Worm (Caenorhabditis elegans) whole organism, midembryonic: Measurements from ENCODE around the gene ZK1127.5.

ENCODE experiments used
- T22C8.4 ChIP-seq: fragments of 200-800 bp; sonication (Bioruptor generic); IDR thresholded peaks from 2 replicates; pipeline ENCODE4 v1.3.6; 2022; ENCODE audit warnings: missing genetic modification characterization, missing compliant biosample characterization
- cog-1 ChIP-seq: sonication (generic microtip); optimal IDR thresholded peaks from 2 replicates; lab custom pipeline; 2016; ENCODE audit warnings: missing genetic modification characterization, missing compliant biosample characterization
- flt-1 ChIP-seq: fragments of 200-800 bp; sonication (Bioruptor generic); IDR thresholded peaks from 2 replicates; pipeline ENCODE4 v1.3.6; 2022; ENCODE audit warnings: missing genetic modification characterization, missing compliant biosample characterization
- klf-2 ChIP-seq: fragments of 200-800 bp; sonication (Bioruptor generic); conservative IDR thresholded peaks from 2 replicates; pipeline ENCODE4 v1.3.6; 2022; ENCODE audit warnings: missing genetic modification reagents, missing genetic modification characterization, missing compliant biosample characterization
- med-1 ChIP-seq: sonication (generic microtip); optimal IDR thresholded peaks from 2 replicates; lab custom pipeline; 2017; ENCODE audit warnings: missing genetic modification characterization, mild to moderate bottlenecking, missing compliant biosample characterization, antibody characterized with exemption, missing genetic modification reagents; ENCODE audit not compliant: insufficient read depth
- ref-1 ChIP-seq: fragments of 200-800 bp; sonication (Bioruptor generic); conservative IDR thresholded peaks from 2 replicates; pipeline ENCODE4 v1.3.6; 2022; ENCODE audit warnings: missing genetic modification reagents, missing genetic modification characterization, missing compliant biosample characterization
- tab-1 ChIP-seq: fragments of 200-800 bp; sonication (Bioruptor generic); IDR thresholded peaks from 2 replicates; pipeline ENCODE4 v1.3.6; 2022; ENCODE audit warnings: missing genetic modification characterization, missing compliant biosample characterization
- ztf-23 ChIP-seq: fragments of 200-800 bp; sonication (Bioruptor generic); IDR thresholded peaks from 2 replicates; pipeline ENCODE4 v1.3.6; 2022; ENCODE audit warnings: missing genetic modification reagents, missing genetic modification characterization, missing compliant biosample characterization
- ztf-29 ChIP-seq: fragments of 200-800 bp; sonication (Bioruptor generic); IDR thresholded peaks from 2 replicates; pipeline ENCODE4 v1.3.6; 2022; ENCODE audit warnings: missing genetic modification reagents, missing genetic modification characterization, missing compliant biosample characterization

ZK1127.5 gene

DNA sequence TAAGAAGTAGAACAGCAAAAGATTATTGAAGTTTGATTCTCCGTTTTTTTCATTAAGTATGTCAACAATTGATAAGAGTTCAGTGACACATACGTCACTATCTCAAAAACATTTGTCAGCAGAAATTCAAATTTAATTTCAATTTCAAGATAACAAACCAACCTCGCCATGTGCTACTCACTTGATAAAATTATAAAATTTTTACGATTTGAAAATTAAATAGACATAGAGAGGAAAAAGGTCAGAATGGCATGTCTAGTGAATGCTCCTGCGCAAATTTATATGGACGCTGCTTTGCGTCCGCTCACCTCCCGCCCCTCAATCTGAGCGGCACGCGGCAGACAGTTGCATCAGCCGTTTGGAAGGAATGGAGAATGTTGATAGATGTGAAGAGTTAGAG lies 9.7 kb downstream of the ZK1127.5 start:
- TF ChIP-seq ztf-23 (GFP tag; lab: Robert Waterston, UW) (no peak), med-1 (GFP tag; lab: Kevin White, UChicago) (no peak), cog-1 (tag; lab: Kevin White, UChicago) (no peak), klf-2 (GFP tag; lab: Robert Waterston, UW) (no peak), ref-1 (GFP tag; lab: Robert Waterston, UW) (no peak), tab-1 (no peak), T22C8.4 (GFP tag; lab: Robert Waterston, UW) (no peak), ztf-29 (no peak), flt-1 (GFP tag; lab: Robert Waterston, UW) (no peak)

DNA sequence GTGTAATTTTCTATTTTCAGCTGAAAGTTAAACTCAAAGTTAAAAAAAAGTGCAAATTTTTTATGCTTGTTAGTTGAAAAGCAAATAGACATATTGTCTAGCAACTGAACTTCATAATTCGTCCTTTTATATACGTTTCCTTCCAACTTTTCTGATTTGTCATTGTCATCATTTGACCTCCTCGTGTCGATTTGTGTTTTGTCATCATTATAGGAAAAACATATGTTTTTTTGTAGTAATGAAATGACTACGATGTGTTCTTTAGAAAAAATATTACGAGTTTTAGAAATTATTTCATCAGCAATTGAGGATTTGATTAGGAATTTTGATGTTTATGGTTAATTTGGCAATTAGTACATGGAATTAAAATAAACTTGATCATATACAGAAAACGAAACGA lies 10.3 kb downstream of the ZK1127.5 start:
- TF ChIP-seq med-1 (GFP tag; lab: Kevin White, UChicago), result no peak
- no peak for TF ChIP-seq T22C8.4 (GFP tag; lab: Robert Waterston, UW)
- no peak for TF ChIP-seq flt-1 (GFP tag; lab: Robert Waterston, UW)
- TF ChIP-seq tab-1, result no peak
- no peak for TF ChIP-seq cog-1 (tag; lab: Kevin White, UChicago)
- TF ChIP-seq klf-2 (GFP tag; lab: Robert Waterston, UW), result no peak
- TF ChIP-seq ztf-29, result no peak
- no peak for TF ChIP-seq ztf-23 (GFP tag; lab: Robert Waterston, UW)
- TF ChIP-seq ref-1 (GFP tag; lab: Robert Waterston, UW), result no peak

DNA sequence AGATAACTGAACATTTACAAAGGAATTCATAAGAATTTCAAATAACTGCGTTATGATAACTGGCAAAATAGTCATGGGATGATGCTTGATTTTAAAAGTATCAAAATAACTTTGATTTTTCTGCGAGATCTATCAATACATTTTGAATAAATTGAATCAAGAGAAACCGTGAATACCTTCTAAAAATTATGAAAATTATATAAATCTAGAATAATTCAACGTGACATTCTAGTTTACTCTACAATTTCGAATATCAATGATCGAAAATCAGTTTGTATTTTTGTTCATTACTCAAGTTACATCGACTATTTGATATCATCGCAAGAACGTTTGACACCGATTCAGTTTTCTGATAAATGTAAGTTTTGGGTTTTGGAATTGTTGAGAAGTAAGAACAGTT lies 11.3 kb downstream of the ZK1127.5 start, which contains the start of gene acs-6:
TSS of gene acs-6 (plus strand) at position 301 of the 400 bp plus-strand sequence.
- no peak for TF ChIP-seq flt-1 (GFP tag; lab: Robert Waterston, UW)
- no peak for TF ChIP-seq ref-1 (GFP tag; lab: Robert Waterston, UW)
- TF ChIP-seq tab-1, result no peak
- TF ChIP-seq med-1 (GFP tag; lab: Kevin White, UChicago), result no peak
- no peak for TF ChIP-seq cog-1 (tag; lab: Kevin White, UChicago)
- no peak for TF ChIP-seq ztf-23 (GFP tag; lab: Robert Waterston, UW)
- no peak for TF ChIP-seq T22C8.4 (GFP tag; lab: Robert Waterston, UW)
- TF ChIP-seq klf-2 (GFP tag; lab: Robert Waterston, UW), result no peak
- TF ChIP-seq ztf-29, result no peak

DNA sequence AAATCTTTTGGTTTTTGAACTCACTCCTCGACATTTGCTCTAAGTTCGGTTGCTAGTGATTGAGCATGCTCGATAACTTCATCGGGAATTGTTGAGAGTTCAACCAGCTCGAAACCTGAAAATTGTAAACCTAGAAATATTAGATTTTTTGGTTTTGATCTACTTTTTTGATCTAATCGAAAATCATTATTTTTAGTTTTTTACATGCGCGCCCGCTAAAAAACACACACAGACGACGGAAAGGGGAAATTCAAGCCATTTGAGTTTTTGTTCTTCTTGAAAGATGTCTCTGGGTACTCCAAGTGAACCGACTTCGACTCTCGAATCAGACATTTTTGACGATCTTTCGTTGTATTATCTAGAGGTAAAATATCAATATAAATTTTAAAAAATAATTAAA lies 14.9 kb downstream of the ZK1127.5 start, which contains the start of gene nos-2:
TSS of gene nos-2 (plus strand) at position 228 of the 400 bp plus-strand sequence.
- no peak for TF ChIP-seq ztf-29
- no peak for TF ChIP-seq med-1 (GFP tag; lab: Kevin White, UChicago)
- no peak for TF ChIP-seq tab-1
- no peak for TF ChIP-seq T22C8.4 (GFP tag; lab: Robert Waterston, UW)

DNA sequence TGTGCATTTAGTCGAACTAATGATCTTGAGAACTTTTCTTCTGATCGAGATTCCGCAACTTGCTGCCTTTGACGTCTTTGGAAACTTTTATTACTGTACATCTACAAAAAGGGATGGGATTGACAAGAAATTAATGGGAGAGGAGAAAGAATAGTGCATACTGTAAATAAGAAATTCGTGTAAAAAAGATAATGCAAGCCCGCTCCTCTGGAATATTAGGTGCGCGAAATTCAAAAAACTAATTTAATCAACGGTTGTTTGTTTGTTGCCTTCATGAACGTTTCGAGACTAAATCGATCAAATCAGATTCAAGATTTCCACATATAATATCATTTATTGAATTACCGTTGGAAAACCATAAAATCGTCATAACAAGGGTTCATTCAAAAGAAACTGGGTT lies 19.4 kb downstream of the ZK1127.5 start, which contains the start of gene him-14:
TSS of gene him-14 (minus strand) at position 101 of the 400 bp plus-strand sequence.
- TF ChIP-seq cog-1 (tag; lab: Kevin White, UChicago), result no peak
- TF ChIP-seq ztf-23 (GFP tag; lab: Robert Waterston, UW), result no peak
- no peak for TF ChIP-seq flt-1 (GFP tag; lab: Robert Waterston, UW)
- no peak for TF ChIP-seq ztf-29
- TF ChIP-seq klf-2 (GFP tag; lab: Robert Waterston, UW), result no peak
- TF ChIP-seq T22C8.4 (GFP tag; lab: Robert Waterston, UW), result no peak
- no peak for TF ChIP-seq ref-1 (GFP tag; lab: Robert Waterston, UW)
- no peak for TF ChIP-seq tab-1
- no peak for TF ChIP-seq med-1 (GFP tag; lab: Kevin White, UChicago)

DNA sequence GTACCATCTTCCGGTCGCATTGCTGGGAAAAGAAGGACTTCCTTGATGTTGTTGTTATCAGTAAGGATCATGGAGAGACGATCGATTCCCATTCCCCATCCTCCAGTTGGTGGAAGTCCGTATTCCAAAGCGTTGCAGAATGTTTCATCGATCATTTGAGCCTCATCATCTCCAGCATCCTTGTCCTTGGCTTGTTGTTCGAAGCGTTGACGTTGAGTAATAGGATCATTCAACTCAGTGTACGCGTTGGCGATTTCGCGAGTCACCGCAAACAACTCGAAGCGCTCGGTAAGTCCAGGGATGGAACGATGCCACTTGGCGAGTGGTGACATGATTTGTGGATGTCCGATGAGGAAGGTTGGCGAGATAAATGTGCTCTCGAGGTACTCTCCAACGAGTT lies 20.0 kb downstream of the ZK1127.5 start:
- no peak for TF ChIP-seq ref-1 (GFP tag; lab: Robert Waterston, UW)
- no peak for TF ChIP-seq ztf-29
- TF ChIP-seq med-1 (GFP tag; lab: Kevin White, UChicago), result no peak
- TF ChIP-seq tab-1, result no peak
- TF ChIP-seq T22C8.4 (GFP tag; lab: Robert Waterston, UW), result no peak
- TF ChIP-seq flt-1 (GFP tag; lab: Robert Waterston, UW), result no peak
- no peak for TF ChIP-seq klf-2 (GFP tag; lab: Robert Waterston, UW)
- TF ChIP-seq ztf-23 (GFP tag; lab: Robert Waterston, UW), result no peak
- TF ChIP-seq cog-1 (tag; lab: Kevin White, UChicago), result no peak

DNA sequence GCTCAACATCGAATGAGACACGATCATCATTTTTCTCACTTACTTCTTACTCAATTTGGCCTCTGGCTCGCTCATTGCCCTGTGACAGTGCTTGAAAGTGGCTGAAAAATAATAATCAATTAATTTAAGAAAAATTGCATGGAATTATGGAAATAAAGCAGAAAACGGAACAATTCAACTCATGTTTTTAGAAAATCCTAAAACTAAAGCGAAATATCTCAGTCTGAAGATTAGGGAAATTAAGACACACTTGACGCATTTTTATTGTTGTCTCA lies 21.8 kb downstream of the ZK1127.5 start, which contains the start of gene kars-1:
TSS of gene kars-1 (minus strand) at position 101 of the 275 bp plus-strand sequence.
- no peak for TF ChIP-seq med-1 (GFP tag; lab: Kevin White, UChicago)
- no peak for TF ChIP-seq cog-1 (tag; lab: Kevin White, UChicago)
- TF ChIP-seq ztf-29, result no peak
- no peak for TF ChIP-seq tab-1
- TF ChIP-seq T22C8.4 (GFP tag; lab: Robert Waterston, UW), result no peak
- no peak for TF ChIP-seq klf-2 (GFP tag; lab: Robert Waterston, UW)
- no peak for TF ChIP-seq flt-1 (GFP tag; lab: Robert Waterston, UW)
- no peak for TF ChIP-seq ztf-23 (GFP tag; lab: Robert Waterston, UW)
- no peak for TF ChIP-seq ref-1 (GFP tag; lab: Robert Waterston, UW)

DNA sequence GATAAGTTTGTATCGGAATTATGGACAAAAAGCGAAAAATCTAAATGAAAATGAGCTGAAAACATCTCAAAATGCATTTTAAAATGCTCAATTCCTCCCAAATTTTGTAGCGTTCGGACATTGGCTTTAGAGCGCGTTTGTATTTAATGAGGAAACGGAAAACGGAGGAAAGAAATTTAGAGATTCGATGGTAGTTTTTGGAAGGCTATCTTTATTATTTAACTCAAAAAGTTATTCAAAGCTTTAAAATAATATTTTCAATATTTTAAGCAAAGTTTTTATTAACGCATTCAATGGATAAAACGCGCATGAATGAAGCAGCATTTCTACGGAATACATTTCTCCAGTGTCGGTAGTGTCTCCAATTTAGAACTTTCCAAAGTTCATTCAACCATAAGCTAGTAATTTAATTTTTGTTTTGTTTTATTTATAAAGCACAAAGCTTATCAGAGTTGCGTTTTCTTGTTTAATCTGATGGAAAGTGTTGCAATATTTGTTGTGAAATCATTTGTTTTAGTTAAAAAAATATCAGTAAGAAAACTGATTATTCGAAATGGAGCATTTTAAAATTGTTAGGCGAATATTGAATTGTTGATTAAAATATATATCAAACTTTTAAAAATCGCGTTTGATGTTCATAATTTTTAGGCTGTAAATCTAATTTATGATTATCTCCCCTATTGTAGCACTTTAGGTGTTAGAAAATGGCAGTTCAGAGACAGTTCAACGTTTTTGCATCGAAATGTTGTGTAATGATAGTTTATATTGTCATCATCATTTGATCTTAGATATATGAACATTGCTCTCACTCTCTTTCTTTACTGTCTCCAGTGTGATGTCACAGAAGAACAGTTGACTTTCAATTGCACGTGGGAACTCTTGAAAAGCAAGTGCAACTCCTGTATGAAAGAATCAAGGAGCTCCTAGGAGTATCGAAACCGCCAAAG lies 22.4 kb downstream of the ZK1127.5 start:
- peak; percentile 74 for TF ChIP-seq cog-1 (tag; lab: Kevin White, UChicago)
- TF ChIP-seq klf-2 (GFP tag; lab: Robert Waterston, UW), result no peak
- no peak for TF ChIP-seq ref-1 (GFP tag; lab: Robert Waterston, UW)
- no peak for TF ChIP-seq T22C8.4 (GFP tag; lab: Robert Waterston, UW)
- TF ChIP-seq med-1 (GFP tag; lab: Kevin White, UChicago), result no peak
- TF ChIP-seq tab-1, result no peak
- peak; percentile 77 for TF ChIP-seq flt-1 (GFP tag; lab: Robert Waterston, UW)
- 0 out of 2 replicates have a peak, but pooled peaks have one; percentile 41 for TF ChIP-seq ztf-29
- TF ChIP-seq ztf-23 (GFP tag; lab: Robert Waterston, UW), result no peak; the same call in 1 of the 2 replicates

DNA sequence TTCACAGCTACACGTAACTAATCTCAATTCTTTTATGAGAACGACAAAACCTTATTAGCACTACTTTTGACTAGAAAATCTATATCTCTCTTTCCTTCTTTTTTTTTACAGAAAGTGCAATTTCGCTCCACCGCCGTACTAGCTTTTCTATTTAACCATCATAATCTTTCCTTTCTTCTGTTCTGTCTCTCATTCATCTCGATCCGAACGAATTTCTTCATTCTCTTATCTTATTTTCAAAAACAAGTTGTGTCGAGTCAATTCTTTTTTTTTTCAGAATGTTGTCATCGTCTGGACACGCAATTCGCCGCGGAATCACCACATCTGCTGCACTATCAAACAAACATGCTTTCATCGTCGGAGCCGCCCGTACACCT lies 23.1 kb downstream of the ZK1127.5 start, which contains the start of gene kat-1:
TSS of gene kat-1 (plus strand) at position 278 of the 377 bp plus-strand sequence.
- no peak for TF ChIP-seq cog-1 (tag; lab: Kevin White, UChicago)
